Worm (Caenorhabditis elegans) whole organism, midembryonic: ENCODE data around the gene gcy-34.

ENCODE experiments used
- T22C8.4 ChIP-seq: fragments of 200-800 bp; sonication (Bioruptor generic); IDR thresholded peaks from 2 replicates; pipeline ENCODE4 v1.3.6; 2022; ENCODE audit warnings: missing genetic modification characterization, missing compliant biosample characterization
- cog-1 ChIP-seq: sonication (generic microtip); optimal IDR thresholded peaks from 2 replicates; lab custom pipeline; 2016; ENCODE audit warnings: missing genetic modification characterization, missing compliant biosample characterization
- flt-1 ChIP-seq: fragments of 200-800 bp; sonication (Bioruptor generic); IDR thresholded peaks from 2 replicates; pipeline ENCODE4 v1.3.6; 2022; ENCODE audit warnings: missing genetic modification characterization, missing compliant biosample characterization
- klf-2 ChIP-seq: fragments of 200-800 bp; sonication (Bioruptor generic); conservative IDR thresholded peaks from 2 replicates; pipeline ENCODE4 v1.3.6; 2022; ENCODE audit warnings: missing genetic modification reagents, missing genetic modification characterization, missing compliant biosample characterization
- med-1 ChIP-seq: sonication (generic microtip); optimal IDR thresholded peaks from 2 replicates; lab custom pipeline; 2017; ENCODE audit warnings: missing genetic modification characterization, mild to moderate bottlenecking, missing compliant biosample characterization, antibody characterized with exemption, missing genetic modification reagents; ENCODE audit not compliant: insufficient read depth
- ref-1 ChIP-seq: fragments of 200-800 bp; sonication (Bioruptor generic); conservative IDR thresholded peaks from 2 replicates; pipeline ENCODE4 v1.3.6; 2022; ENCODE audit warnings: missing genetic modification reagents, missing genetic modification characterization, missing compliant biosample characterization
- tab-1 ChIP-seq: fragments of 200-800 bp; sonication (Bioruptor generic); IDR thresholded peaks from 2 replicates; pipeline ENCODE4 v1.3.6; 2022; ENCODE audit warnings: missing genetic modification characterization, missing compliant biosample characterization
- ztf-23 ChIP-seq: fragments of 200-800 bp; sonication (Bioruptor generic); IDR thresholded peaks from 2 replicates; pipeline ENCODE4 v1.3.6; 2022; ENCODE audit warnings: missing genetic modification reagents, missing genetic modification characterization, missing compliant biosample characterization
- ztf-29 ChIP-seq: fragments of 200-800 bp; sonication (Bioruptor generic); IDR thresholded peaks from 2 replicates; pipeline ENCODE4 v1.3.6; 2022; ENCODE audit warnings: missing genetic modification reagents, missing genetic modification characterization, missing compliant biosample characterization

gcy-34 gene

ce11 chrV:13363415-13363814 is 22.3 kb downstream of the gcy-34 start, which contains the start of gene srg-46:
srg-46 (plus strand) TSS chrV:13363715.
- TF ChIP-seq flt-1 (GFP tag; lab: Robert Waterston, UW) (no peak), ref-1 (GFP tag; lab: Robert Waterston, UW) (no peak), ztf-23 (no peak), ztf-29 (no peak), med-1 (GFP tag; lab: Kevin White, UChicago) (no peak), cog-1 (no peak), T22C8.4 (GFP tag; lab: Robert Waterston, UW) (no peak), tab-1 (GFP tag; lab: Robert Waterston, UW) (no peak), klf-2 (GFP tag; lab: Robert Waterston, UW) (no peak)

- TF ChIP-seq ref-1 (GFP tag; lab: Robert Waterston, UW), result no peak
- TF ChIP-seq klf-2 (GFP tag; lab: Robert Waterston, UW), result no peak
- no peak for TF ChIP-seq ztf-29
- TF ChIP-seq cog-1, result no peak
- TF ChIP-seq T22C8.4 (GFP tag; lab: Robert Waterston, UW), result no peak
- TF ChIP-seq med-1 (GFP tag; lab: Kevin White, UChicago), result no peak
- no peak for TF ChIP-seq tab-1 (GFP tag; lab: Robert Waterston, UW)
- TF ChIP-seq flt-1 (GFP tag; lab: Robert Waterston, UW), result no peak
- no peak for TF ChIP-seq ztf-23
Measured at ce11 chrV:13360254-13360653, 25.4 kb downstream of the gcy-34 start, which contains the start of gene F32H5.4. F32H5.4 (plus strand) TSS chrV:13360554.

- TF ChIP-seq med-1 (GFP tag; lab: Kevin White, UChicago), result no peak
- TF ChIP-seq cog-1, result no peak
- TF ChIP-seq ztf-23, result no peak
- no peak for TF ChIP-seq T22C8.4 (GFP tag; lab: Robert Waterston, UW)
- no peak for TF ChIP-seq ztf-29
- TF ChIP-seq klf-2 (GFP tag; lab: Robert Waterston, UW), result no peak
- no peak for TF ChIP-seq tab-1 (GFP tag; lab: Robert Waterston, UW)
- TF ChIP-seq ref-1 (GFP tag; lab: Robert Waterston, UW), result no peak
- TF ChIP-seq flt-1 (GFP tag; lab: Robert Waterston, UW), result no peak
Measured at ce11 chrV:13358823-13359592, 26.7 kb downstream of the gcy-34 start, which contains the start of gene F32H5.3. F32H5.3 (plus strand) TSS chrV:13359335.

ce11 chrV:13357652-13358281 is 27.9 kb downstream of the gcy-34 start, which contains the start of gene F32H5.1:
F32H5.1 (minus strand) TSS chrV:13358037.
- no peak for TF ChIP-seq cog-1
- TF ChIP-seq T22C8.4 (GFP tag; lab: Robert Waterston, UW), result no peak
- TF ChIP-seq ztf-29, result no peak
- no peak for TF ChIP-seq ztf-23
- no peak for TF ChIP-seq ref-1 (GFP tag; lab: Robert Waterston, UW)
- TF ChIP-seq med-1 (GFP tag; lab: Kevin White, UChicago), result no peak
- no peak for TF ChIP-seq tab-1 (GFP tag; lab: Robert Waterston, UW)
- TF ChIP-seq klf-2 (GFP tag; lab: Robert Waterston, UW), result no peak
- no peak for TF ChIP-seq flt-1 (GFP tag; lab: Robert Waterston, UW)

ce11 chrV:13356210-13356609 is 29.5 kb downstream of the gcy-34 start:
- no peak for TF ChIP-seq ref-1 (GFP tag; lab: Robert Waterston, UW)
- TF ChIP-seq ztf-23, result no peak
- TF ChIP-seq T22C8.4 (GFP tag; lab: Robert Waterston, UW), result no peak
- TF ChIP-seq klf-2 (GFP tag; lab: Robert Waterston, UW), result no peak
- no peak for TF ChIP-seq flt-1 (GFP tag; lab: Robert Waterston, UW)
- no peak for TF ChIP-seq cog-1
- TF ChIP-seq tab-1 (GFP tag; lab: Robert Waterston, UW), result no peak
- no peak for TF ChIP-seq med-1 (GFP tag; lab: Kevin White, UChicago)
- TF ChIP-seq ztf-29, result no peak

- no peak for TF ChIP-seq klf-2 (GFP tag; lab: Robert Waterston, UW)
- no peak for TF ChIP-seq tab-1 (GFP tag; lab: Robert Waterston, UW)
- no peak for TF ChIP-seq ztf-29
- no peak for TF ChIP-seq cog-1
- no peak for TF ChIP-seq ref-1 (GFP tag; lab: Robert Waterston, UW)
- TF ChIP-seq flt-1 (GFP tag; lab: Robert Waterston, UW), result no peak
- TF ChIP-seq med-1 (GFP tag; lab: Kevin White, UChicago), result no peak
- no peak for TF ChIP-seq T22C8.4 (GFP tag; lab: Robert Waterston, UW)
- no peak for TF ChIP-seq ztf-23
Measured at ce11 chrV:13352415-13352814, 33.3 kb downstream of the gcy-34 start.

- TF ChIP-seq flt-1 (GFP tag; lab: Robert Waterston, UW) (no peak), klf-2 (GFP tag; lab: Robert Waterston, UW) (no peak), ref-1 (GFP tag; lab: Robert Waterston, UW) (no peak), ztf-23 (no peak), tab-1 (GFP tag; lab: Robert Waterston, UW) (no peak), med-1 (GFP tag; lab: Kevin White, UChicago) (no peak), ztf-29 (no peak), T22C8.4 (GFP tag; lab: Robert Waterston, UW) (no peak), cog-1 (no peak)
Measured at ce11 chrV:13351773-13352172, 33.9 kb downstream of the gcy-34 start.

ce11 chrV:13350302-13350701 is 35.4 kb downstream of the gcy-34 start:
- TF ChIP-seq T22C8.4 (GFP tag; lab: Robert Waterston, UW) (no peak), med-1 (GFP tag; lab: Kevin White, UChicago) (no peak), tab-1 (GFP tag; lab: Robert Waterston, UW) (no peak), ztf-23 (no peak), klf-2 (GFP tag; lab: Robert Waterston, UW) (no peak), ztf-29 (no peak), cog-1 (no peak), ref-1 (GFP tag; lab: Robert Waterston, UW) (no peak), flt-1 (GFP tag; lab: Robert Waterston, UW) (no peak)
